Worm (Caenorhabditis elegans) whole organism, early embryonic: Measurements from ENCODE around the gene F26F12.8.

Source experiments
- B0310.2 ChIP-seq: sonication (generic microtip); optimal IDR thresholded peaks from 2 replicates; lab custom pipeline; 2016; ENCODE audit warnings: mild to moderate bottlenecking, missing genetic modification characterization, missing compliant biosample characterization
- F13C5.2 ChIP-seq: sonication (generic microtip); optimal IDR thresholded peaks from 2 replicates; lab custom pipeline; 2017; ENCODE audit warnings: mild to moderate bottlenecking, missing genetic modification characterization, inconsistent platforms, missing compliant biosample characterization
- aly-1 ChIP-seq: sonication (generic microtip); optimal IDR thresholded peaks from 2 replicates; lab custom pipeline; 2016; ENCODE audit warnings: missing genetic modification characterization, missing compliant biosample characterization
- ama-1 ChIP-seq: fragments of 150-350 bp; optimal IDR thresholded peaks from 2 replicates; lab custom pipeline; 2014
- ceh-13 ChIP-seq: fragments of 200-800 bp; sonication (Bioruptor generic); optimal IDR thresholded peaks from 2 replicates; lab custom pipeline; 2018; ENCODE audit warnings: mild to moderate bottlenecking, missing genetic modification characterization, missing compliant biosample characterization
- ceh-36 ChIP-seq: sonication (generic microtip); optimal IDR thresholded peaks from 2 replicates; lab custom pipeline; 2016; ENCODE audit warnings: missing genetic modification characterization, inconsistent platforms, missing compliant biosample characterization
- ets-7 ChIP-seq: sonication (generic microtip); optimal IDR thresholded peaks from 2 replicates; lab custom pipeline; 2016; ENCODE audit warnings: missing genotype, missing genetic modification characterization, missing compliant biosample characterization
- flt-1 ChIP-seq: fragments of 200-800 bp; sonication (Bioruptor generic); IDR thresholded peaks from 2 replicates; pipeline ENCODE4 v1.3.6; 2022; ENCODE audit warnings: missing genetic modification characterization, missing compliant biosample characterization
- hmbx-1 ChIP-seq: sonication (generic microtip); optimal IDR thresholded peaks from 2 replicates; lab custom pipeline; 2016; ENCODE audit warnings: mild to moderate bottlenecking, missing genetic modification characterization, missing compliant biosample characterization
- hmg-4 ChIP-seq: fragments of 200-800 bp; sonication (Bioruptor generic); optimal IDR thresholded peaks from 2 replicates; lab custom pipeline; 2018; ENCODE audit warnings: mild to moderate bottlenecking, missing genetic modification characterization, missing compliant biosample characterization
- hnd-1 ChIP-seq: sonication (generic microtip); optimal IDR thresholded peaks from 2 replicates; lab custom pipeline; 2016; ENCODE audit warnings: missing genetic modification characterization, missing compliant biosample characterization
- pes-1 ChIP-seq: fragments of 200-800 bp; sonication (Bioruptor generic); IDR thresholded peaks from 2 replicates; pipeline ENCODE4 v1.3.6; 2022; ENCODE audit warnings: missing genetic modification reagents, missing genetic modification characterization, missing compliant biosample characterization
- scrt-1 ChIP-seq: fragments of 200-800 bp; sonication (Bioruptor generic); IDR thresholded peaks from 2 replicates; pipeline ENCODE4 v1.3.6; 2022; ENCODE audit warnings: missing genetic modification characterization, missing compliant biosample characterization
- sea-1 ChIP-seq: fragments of 200-800 bp; sonication (Bioruptor generic); conservative IDR thresholded peaks from 2 replicates; pipeline ENCODE4 v1.3.6; 2022; ENCODE audit warnings: missing genetic modification characterization, missing compliant biosample characterization
- tbx-11 ChIP-seq: fragments of 200-800 bp; sonication (Bioruptor generic); IDR thresholded peaks from 2 replicates; pipeline ENCODE4 v1.3.6; 2022; ENCODE audit warnings: missing genetic modification characterization, missing compliant biosample characterization
- tra-4 ChIP-seq: sonication (generic microtip); optimal IDR thresholded peaks from 2 replicates; lab custom pipeline; 2017; ENCODE audit warnings: missing genetic modification characterization, missing compliant biosample characterization

F26F12.8 gene

DNA sequence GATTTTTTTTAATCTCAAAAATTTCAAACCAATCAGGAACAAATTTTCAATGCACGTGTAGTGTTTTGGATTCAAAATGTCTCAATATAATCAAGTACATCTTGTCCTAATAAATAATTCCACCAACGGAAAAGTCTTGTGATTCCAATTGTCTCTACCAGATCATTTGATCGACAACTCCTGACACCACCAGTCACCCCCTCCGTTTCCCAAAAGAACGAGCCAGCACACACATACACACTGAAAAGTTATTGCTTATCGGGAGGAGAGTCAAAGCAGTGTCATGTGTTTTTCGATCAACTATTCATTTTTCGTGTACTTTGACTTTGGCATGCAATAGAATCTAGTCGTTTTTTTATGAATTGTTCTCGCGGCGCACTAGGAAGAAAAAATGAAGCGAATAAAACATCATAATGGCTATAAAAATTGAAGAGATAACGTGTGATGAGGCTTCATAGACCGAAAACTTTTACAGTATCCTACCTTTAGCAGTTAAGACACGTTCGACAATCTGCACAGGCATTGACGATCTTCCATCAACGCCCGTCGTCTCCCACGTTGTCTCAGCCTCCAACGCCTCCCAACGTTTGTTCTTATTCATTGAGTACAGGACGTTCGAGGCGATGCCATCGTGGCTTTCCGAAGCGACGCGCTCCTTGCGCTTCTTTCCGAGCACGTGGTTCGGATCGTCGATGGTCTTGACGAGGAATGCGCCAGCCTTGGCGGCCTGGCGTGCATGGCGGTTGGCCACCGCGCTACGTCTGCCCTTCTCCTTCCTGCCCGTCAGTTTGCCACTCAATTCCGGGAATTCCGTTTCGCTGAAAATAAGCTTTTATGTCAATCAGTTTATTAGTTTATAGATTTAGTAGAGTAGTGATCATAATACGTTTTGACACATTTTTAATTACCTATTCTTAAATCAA, 18.7 kb downstream of the F26F12.8 start:
- TF ChIP-seq tbx-11 (GFP tag; lab: Robert Waterston, UW) (no peak), ets-7 (tag; lab: Kevin White, UChicago) (no peak), scrt-1 (GFP tag; lab: Robert Waterston, UW) (no peak), aly-1 (tag; lab: Kevin White, UChicago) (peak; percentile 53), ceh-36 (no peak), hmg-4 (GFP tag; lab: Kevin White, UChicago) (no peak), hmbx-1 (tag; lab: Kevin White, UChicago) (no peak), ama-1 (lab: Kevin White, UChicago) (no peak)

DNA sequence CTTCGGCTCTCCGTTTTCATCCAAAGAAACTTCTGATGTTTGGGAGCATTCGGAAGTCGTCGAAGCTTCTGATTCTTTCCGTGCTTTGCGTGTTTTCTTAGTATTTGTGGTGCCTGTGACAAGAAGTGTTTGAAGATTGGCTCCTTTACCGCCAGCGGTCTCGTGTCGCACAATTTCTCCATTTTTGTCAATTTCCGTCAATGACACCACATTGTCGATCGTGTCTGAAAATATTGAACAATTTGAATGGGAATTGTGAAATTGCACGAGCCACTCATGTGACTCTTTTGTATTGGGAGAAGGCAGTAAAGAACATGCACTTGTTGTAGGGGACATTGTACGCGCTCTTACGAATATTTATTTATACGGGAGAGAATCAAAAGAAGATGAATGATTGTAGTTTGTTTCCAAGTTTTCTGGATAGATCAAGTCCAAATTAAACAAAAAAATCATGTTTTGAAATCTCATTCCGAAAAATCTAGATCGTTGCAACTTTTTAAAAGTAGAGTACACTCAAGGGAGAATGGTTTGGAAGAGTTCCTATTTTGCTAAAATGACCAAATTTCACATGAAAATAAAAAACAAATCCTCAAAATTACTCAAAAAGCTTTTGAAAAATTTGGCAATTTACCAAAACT, 19.7 kb downstream of the F26F12.8 start:
- TF ChIP-seq B0310.2 (tag; lab: Kevin White, UChicago) = no peak

DNA sequence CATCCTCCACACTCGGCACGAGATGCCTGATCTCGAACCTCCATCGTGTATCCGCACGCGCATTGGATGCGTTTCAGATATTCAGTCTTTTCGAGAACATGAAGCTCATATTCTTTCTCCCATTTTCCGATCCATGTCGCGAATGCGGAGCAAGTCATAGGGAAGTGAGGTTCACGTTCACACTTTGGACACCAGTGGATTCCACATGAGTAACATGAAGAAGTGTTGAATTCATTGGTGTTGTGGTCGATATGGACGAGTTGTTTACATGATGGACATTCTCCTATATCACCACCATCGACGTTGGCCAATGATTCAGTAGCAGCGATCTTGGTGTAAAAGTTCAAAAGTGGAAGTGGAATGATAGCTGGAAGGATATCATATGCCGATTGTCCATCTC, 21.4 kb downstream of the F26F12.8 start:
- no peak for TF ChIP-seq hmg-4 (GFP tag; lab: Kevin White, UChicago)
- TF ChIP-seq ets-7 (tag; lab: Kevin White, UChicago) = no peak
- no peak for TF ChIP-seq flt-1 (GFP tag; lab: Robert Waterston, UW)
- no peak for TF ChIP-seq tbx-11 (GFP tag; lab: Robert Waterston, UW)
- no peak for TF ChIP-seq F13C5.2
- no peak for TF ChIP-seq ceh-36
- TF ChIP-seq pes-1 (GFP tag; lab: Robert Waterston, UW) = no peak
- no peak for TF ChIP-seq hnd-1 (tag; lab: Kevin White, UChicago)
- no peak for TF ChIP-seq scrt-1 (GFP tag; lab: Robert Waterston, UW)

DNA sequence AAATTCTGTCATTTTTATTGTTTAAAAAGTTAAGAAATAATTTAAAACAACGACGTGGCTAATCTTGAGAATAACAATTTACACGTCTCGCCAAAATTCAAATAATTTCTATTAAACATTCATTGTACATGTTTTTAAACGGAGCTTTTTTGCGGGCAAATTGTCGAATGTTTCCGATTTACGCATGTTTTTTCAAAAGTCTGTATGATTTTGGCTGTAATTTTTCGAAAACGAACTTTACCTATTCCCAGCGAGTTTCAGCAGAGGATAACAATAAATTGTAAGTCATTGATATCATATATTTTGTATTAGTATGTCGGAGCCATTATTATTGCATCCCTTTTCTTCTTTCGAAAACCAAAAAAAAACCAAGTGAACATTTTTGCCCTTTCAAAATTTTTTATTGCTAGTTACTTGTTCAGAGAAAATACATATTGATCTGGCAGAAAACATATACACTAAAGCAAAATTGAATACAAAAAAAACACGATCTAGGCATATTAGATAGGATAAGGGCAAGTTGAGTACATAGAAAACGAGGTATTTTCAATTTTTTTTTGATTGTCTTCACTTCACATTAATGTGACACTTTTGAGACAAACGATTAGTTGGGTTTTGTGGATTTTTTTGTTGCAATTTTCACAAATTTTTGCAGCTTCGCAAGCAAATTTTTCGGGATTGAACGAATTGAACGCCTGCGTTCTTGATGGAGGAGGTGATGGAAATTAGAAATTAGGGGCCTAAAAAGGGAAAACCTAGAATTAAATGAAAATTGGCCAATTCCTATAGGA, 23.6 kb downstream of the F26F12.8 start, which contains the start of gene F26F12.2:
Gene F26F12.2 (minus strand): TSS at position 38 of the 791 bp plus-strand sequence.
- no peak for TF ChIP-seq hmg-4 (GFP tag; lab: Kevin White, UChicago)
- TF ChIP-seq ceh-13 = no peak
- no peak for TF ChIP-seq ama-1 (lab: Kevin White, UChicago)
- no peak for TF ChIP-seq sea-1
- TF ChIP-seq ets-7 (tag; lab: Kevin White, UChicago) = no peak
- no peak for TF ChIP-seq ceh-36
- no peak for TF ChIP-seq tra-4 (tag; lab: Kevin White, UChicago)
- no peak for TF ChIP-seq B0310.2 (tag; lab: Kevin White, UChicago)

ce11 chrV:5836616-5836982, 25.7 kb downstream of the F26F12.8 start, which contains the start of gene col-140:
Gene col-140, minus strand, starts transcription at chrV:5836834.
- TF ChIP-seq ets-7 (tag; lab: Kevin White, UChicago) (no peak), ama-1 (lab: Kevin White, UChicago) (no peak), ceh-36 (no peak), scrt-1 (GFP tag; lab: Robert Waterston, UW) (no peak)

ce11 chrV:5835979-5836615, 26.2 kb downstream of the F26F12.8 start:
- no peak for TF ChIP-seq hmbx-1 (tag; lab: Kevin White, UChicago)
- TF ChIP-seq flt-1 (GFP tag; lab: Robert Waterston, UW) = no peak
- TF ChIP-seq sea-1 = no peak
- no peak for TF ChIP-seq hnd-1 (tag; lab: Kevin White, UChicago)
- TF ChIP-seq hmg-4 (GFP tag; lab: Kevin White, UChicago) = peak; percentile 9
- 0 out of 2 replicates have a peak, but pooled peaks have one; percentile 23 for TF ChIP-seq tbx-11 (GFP tag; lab: Robert Waterston, UW)
- no peak for TF ChIP-seq pes-1 (GFP tag; lab: Robert Waterston, UW)
- TF ChIP-seq scrt-1 (GFP tag; lab: Robert Waterston, UW) = no peak
- no peak for TF ChIP-seq F13C5.2

ce11 chrV:5835397-5835796, 26.9 kb downstream of the F26F12.8 start:
- TF ChIP-seq tbx-11 (GFP tag; lab: Robert Waterston, UW) = no peak
- TF ChIP-seq hmbx-1 (tag; lab: Kevin White, UChicago) = no peak
- TF ChIP-seq B0310.2 (tag; lab: Kevin White, UChicago) = no peak
- no peak for TF ChIP-seq hnd-1 (tag; lab: Kevin White, UChicago)

DNA sequence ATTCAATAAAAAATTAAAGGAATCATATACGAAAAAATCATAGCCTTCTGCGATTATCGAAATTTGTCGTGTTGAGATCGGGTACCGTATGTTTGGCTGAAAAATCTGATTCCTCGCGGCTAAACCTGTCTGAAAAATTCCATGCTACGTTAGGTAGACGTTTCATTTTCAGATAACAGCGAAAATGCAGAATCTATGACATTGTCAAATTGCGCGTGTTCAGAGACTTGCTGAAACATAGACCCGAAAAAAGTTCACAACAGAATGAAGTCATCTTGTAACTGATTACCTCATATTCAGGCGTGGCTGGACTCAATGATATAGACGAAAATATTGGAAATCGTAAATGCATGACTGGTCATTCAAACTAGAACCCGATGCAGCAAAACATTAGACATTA, 28.8 kb downstream of the F26F12.8 start, which contains the start of gene srh-76:
Gene srh-76 (plus strand): TSS at position 301 of the 400 bp plus-strand sequence.
- TF ChIP-seq scrt-1 (GFP tag; lab: Robert Waterston, UW) = no peak
- TF ChIP-seq tbx-11 (GFP tag; lab: Robert Waterston, UW) = no peak
- TF ChIP-seq B0310.2 (tag; lab: Kevin White, UChicago) = no peak
- no peak for TF ChIP-seq tra-4 (tag; lab: Kevin White, UChicago)
- TF ChIP-seq ceh-13 = no peak
- TF ChIP-seq hnd-1 (tag; lab: Kevin White, UChicago) = no peak
- TF ChIP-seq ama-1 (lab: Kevin White, UChicago) = no peak
- no peak for TF ChIP-seq pes-1 (GFP tag; lab: Robert Waterston, UW)
- TF ChIP-seq hmg-4 (GFP tag; lab: Kevin White, UChicago) = no peak
- no peak for TF ChIP-seq hmbx-1 (tag; lab: Kevin White, UChicago)
- TF ChIP-seq ceh-36 = no peak
